Worm (Caenorhabditis elegans): Measurements from ENCODE around the gene osm-1.
A peak's percentile ranks its signal among the peaks of the same experiment; 100 is the strongest.

ce11 chrX:16566358-16566757 is 25.9 kb downstream of the osm-1 start:
- TF ChIP-seq zag-1 (tag; optimal IDR thresholded peaks at IDR 0.05) (no peak), dve-1 (tag; optimal IDR thresholded peaks at IDR 0.05; ENCODE audit: insufficient read depth) (no peak), ZK546.5 (tag; optimal IDR thresholded peaks at IDR 0.05) (no peak), zfp-2 (tag; optimal IDR thresholded peaks at IDR 0.05) (no peak), snpc-4 (tag; optimal IDR thresholded peaks at IDR 0.05) (peak; percentile 73), nhr-77 (tag; optimal IDR thresholded peaks at IDR 0.05) (no peak), unc-62 (GFP tag; optimal IDR thresholded peaks at IDR 0.05 in 1 of 2) (no peak), unc-62 (tag; optimal IDR thresholded peaks at IDR 0.05) (no peak), nhr-237 (tag; optimal IDR thresholded peaks at IDR 0.05) (no peak)
